Worm (Caenorhabditis elegans): ENCODE data around the gene R05D8.7.

The R05D8.7 gene

ce11 chrV:2763105-2763504 lies at the start of gene R05D8.7:
Gene R05D8.7 (minus strand): TSS chrV:2763208.
- TF ChIP-seq him-1 (tag; optimal IDR thresholded peaks at IDR 0.05) (no peak), W03F9.2 (tag; optimal IDR thresholded peaks at IDR 0.05) (no peak), dao-5 (tag; optimal IDR thresholded peaks at IDR 0.05) (no peak)

- TF ChIP-seq dao-5 (tag; optimal IDR thresholded peaks at IDR 0.05): no peak
- TF ChIP-seq W03F9.2 (tag; optimal IDR thresholded peaks at IDR 0.05): no peak
- no peak for TF ChIP-seq him-1 (tag; optimal IDR thresholded peaks at IDR 0.05)
Measured at ce11 chrV:2810164-2810563, 47.2 kb upstream of the R05D8.7 start, which contains the start of gene F54E2.1. Gene F54E2.1 (plus strand): TSS chrV:2810398.

- TF ChIP-seq dao-5 (tag; optimal IDR thresholded peaks at IDR 0.05) (no peak), him-1 (tag; optimal IDR thresholded peaks at IDR 0.05) (no peak), W03F9.2 (tag; optimal IDR thresholded peaks at IDR 0.05) (no peak)
Measured at ce11 chrV:2809443-2809842, 46.4 kb upstream of the R05D8.7 start.

- TF ChIP-seq W03F9.2 (tag; optimal IDR thresholded peaks at IDR 0.05): no peak
- TF ChIP-seq dao-5 (tag; optimal IDR thresholded peaks at IDR 0.05): no peak
- no peak for TF ChIP-seq him-1 (tag; optimal IDR thresholded peaks at IDR 0.05)
Measured at ce11 chrV:2807760-2808159, 44.8 kb upstream of the R05D8.7 start, which contains the start of gene ketn-1. Gene ketn-1 (minus strand): TSS chrV:2807860.

- TF ChIP-seq dao-5 (tag; optimal IDR thresholded peaks at IDR 0.05) (no peak), him-1 (tag; optimal IDR thresholded peaks at IDR 0.05) (no peak), W03F9.2 (tag; optimal IDR thresholded peaks at IDR 0.05) (no peak)
Measured at ce11 chrV:2803258-2803657, 40.2 kb upstream of the R05D8.7 start.

- TF ChIP-seq dao-5 (tag; optimal IDR thresholded peaks at IDR 0.05) (no peak), him-1 (tag; optimal IDR thresholded peaks at IDR 0.05) (no peak), W03F9.2 (tag; optimal IDR thresholded peaks at IDR 0.05) (no peak)
Measured at ce11 chrV:2801955-2802354, 38.9 kb upstream of the R05D8.7 start.

ce11 chrV:2800676-2801075 lies 37.7 kb upstream of the R05D8.7 start:
- TF ChIP-seq dao-5 (tag; optimal IDR thresholded peaks at IDR 0.05) (no peak), him-1 (tag; optimal IDR thresholded peaks at IDR 0.05) (no peak), W03F9.2 (tag; optimal IDR thresholded peaks at IDR 0.05) (no peak)

- TF ChIP-seq W03F9.2 (tag; optimal IDR thresholded peaks at IDR 0.05) (no peak), him-1 (tag; optimal IDR thresholded peaks at IDR 0.05) (no peak), dao-5 (tag; optimal IDR thresholded peaks at IDR 0.05) (no peak)
Measured at ce11 chrV:2799172-2799869, 36.3 kb upstream of the R05D8.7 start.

ce11 chrV:2795998-2796397 lies 33.0 kb upstream of the R05D8.7 start, which contains the start of gene F54E2.2:
Gene F54E2.2 (plus strand): TSS chrV:2796298.
- TF ChIP-seq W03F9.2 (tag; optimal IDR thresholded peaks at IDR 0.05) (no peak), him-1 (tag; optimal IDR thresholded peaks at IDR 0.05) (no peak), dao-5 (tag; optimal IDR thresholded peaks at IDR 0.05) (no peak)

ce11 chrV:2792958-2793357 lies 29.9 kb upstream of the R05D8.7 start:
- TF ChIP-seq him-1 (tag; optimal IDR thresholded peaks at IDR 0.05) (no peak), dao-5 (tag; optimal IDR thresholded peaks at IDR 0.05) (no peak), W03F9.2 (tag; optimal IDR thresholded peaks at IDR 0.05) (no peak)

ce11 chrV:2780786-2781185 lies 17.8 kb upstream of the R05D8.7 start, which contains the start of gene R05D8.11:
Gene R05D8.11 (minus strand): TSS chrV:2780886.
- TF ChIP-seq W03F9.2 (tag; optimal IDR thresholded peaks at IDR 0.05) (no peak), dao-5 (tag; optimal IDR thresholded peaks at IDR 0.05) (no peak), him-1 (tag; optimal IDR thresholded peaks at IDR 0.05) (no peak)

ce11 chrV:2774042-2774441 lies 11.0 kb upstream of the R05D8.7 start, which contains the start of gene srj-18:
Gene srj-18 (plus strand): TSS chrV:2774342.
- no peak for TF ChIP-seq him-1 (tag; optimal IDR thresholded peaks at IDR 0.05)
- no peak for TF ChIP-seq W03F9.2 (tag; optimal IDR thresholded peaks at IDR 0.05)
- no peak for TF ChIP-seq dao-5 (tag; optimal IDR thresholded peaks at IDR 0.05)

ce11 chrV:2771560-2771959 lies 8.6 kb upstream of the R05D8.7 start, which contains the start of gene srh-56:
Gene srh-56 (plus strand): TSS chrV:2771860.
- TF ChIP-seq W03F9.2 (tag; optimal IDR thresholded peaks at IDR 0.05): no peak

ce11 chrV:2769754-2770153 lies 6.7 kb upstream of the R05D8.7 start, which contains the start of gene dhs-15:
Gene dhs-15 (minus strand): TSS chrV:2769854.
- TF ChIP-seq W03F9.2 (tag; optimal IDR thresholded peaks at IDR 0.05) (no peak), him-1 (tag; optimal IDR thresholded peaks at IDR 0.05) (no peak), dao-5 (tag; optimal IDR thresholded peaks at IDR 0.05) (no peak)

ce11 chrV:2767465-2767864 lies 4.5 kb upstream of the R05D8.7 start, which contains the start of gene R05D8.9:
Gene R05D8.9 (minus strand): TSS chrV:2767565.
- no peak for TF ChIP-seq W03F9.2 (tag; optimal IDR thresholded peaks at IDR 0.05)
- TF ChIP-seq dao-5 (tag; optimal IDR thresholded peaks at IDR 0.05): no peak
- no peak for TF ChIP-seq him-1 (tag; optimal IDR thresholded peaks at IDR 0.05)

All from whole organism, L4/young adult.